Worm (Caenorhabditis elegans) whole organism, mixed stage, embryonic: ENCODE measurements around the gene C06E1.7.

ENCODE experiments used
- blmp-1 ChIP-seq: fragments of 150-350 bp; optimal IDR thresholded peaks from 2 replicates; lab custom pipeline; 2014; ENCODE audit warnings: missing biosample characterization, missing genetic modification characterization
- elt-1 ChIP-seq: sonication (generic microtip); optimal IDR thresholded peaks from 2 replicates; lab custom pipeline; 2017; ENCODE audit warnings: missing genetic modification characterization, mild to moderate bottlenecking, missing compliant biosample characterization, antibody characterized with exemption, moderate library complexity, borderline replicate concordance; ENCODE audit not compliant: insufficient read depth
- lin-32 ChIP-seq: fragments of 200-800 bp; sonication (Bioruptor generic); optimal IDR thresholded peaks from 2 replicates; lab custom pipeline; 2018; ENCODE audit warnings: mild to moderate bottlenecking, missing genetic modification characterization, missing compliant biosample characterization
- lsy-2 ChIP-seq: fragments of 150-350 bp; optimal IDR thresholded peaks from 2 replicates; lab custom pipeline; 2014; ENCODE audit warnings: missing biosample characterization, missing genetic modification characterization
- mep-1 ChIP-seq: fragments of 150-350 bp; optimal IDR thresholded peaks from 2 replicates; lab custom pipeline; 2017; ENCODE audit warnings: missing biosample characterization, missing genetic modification reagents, missing genetic modification characterization, inconsistent platforms
- nhr-12 ChIP-seq: fragments of 150-350 bp; optimal IDR thresholded peaks from 2 replicates; lab custom pipeline; 2014; ENCODE audit warnings: missing biosample characterization, missing genetic modification characterization
- nhr-76 ChIP-seq: sonication (generic microtip); optimal IDR thresholded peaks from 2 replicates; lab custom pipeline; 2017; ENCODE audit warnings: missing biosample characterization, missing genetic modification characterization
- unc-120 ChIP-seq: sonication (generic microtip); optimal IDR thresholded peaks from 2 replicates; lab custom pipeline; 2017; ENCODE audit warnings: missing genetic modification characterization, missing compliant biosample characterization; ENCODE audit not compliant: poor library complexity, severe bottlenecking
- unc-39 ChIP-seq: fragments of 150-350 bp; optimal IDR thresholded peaks from 2 replicates; lab custom pipeline; 2014; ENCODE audit warnings: missing biosample characterization, missing genetic modification characterization

ce11 chrIII:8605532-8605931 is 12.0 kb upstream of the C06E1.7 start, which contains the start of gene C06E1.1:
- TF ChIP-seq lsy-2 (tag; lab: Kevin White, UChicago) (no peak), mep-1 (no peak), nhr-76 (no peak), elt-1 (tag; lab: Kevin White, UChicago) (no peak), nhr-12 (tag; lab: Kevin White, UChicago) (no peak), lin-32 (no peak), unc-120 (tag; lab: Kevin White, UChicago) (no peak), blmp-1 (no peak), unc-39 (tag; lab: Kevin White, UChicago) (no peak)
